Worm (Caenorhabditis elegans): Measurements from ENCODE around the gene pmt-1.

Gene pmt-1

DNA sequence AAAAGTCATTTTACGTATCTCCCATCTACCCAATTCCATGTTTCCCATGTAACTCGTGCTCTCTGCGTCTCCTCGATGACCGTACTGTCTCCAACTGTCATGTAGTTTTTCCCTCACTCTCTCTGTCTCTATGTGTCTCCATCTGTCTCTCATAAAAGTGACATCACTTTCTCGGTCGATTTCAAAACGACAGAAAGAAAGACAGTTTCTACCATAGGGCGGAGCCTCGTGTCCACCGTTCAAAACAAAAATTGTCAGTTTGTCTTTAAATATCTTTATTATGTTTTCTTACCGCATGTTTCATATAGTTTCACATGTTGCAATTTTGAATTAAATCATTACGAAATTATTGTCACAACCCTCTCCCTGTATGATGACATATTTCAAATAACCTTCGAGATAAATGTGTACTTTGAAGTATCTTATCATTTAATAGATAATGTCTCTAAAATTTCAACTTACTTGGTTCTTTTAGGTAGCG is 47.9 kb upstream of the pmt-1 start (continued):
- TF ChIP-seq nhr-90 (tag; optimal IDR thresholded peaks at IDR 0.05; ENCODE audit: poor library complexity) (peak; percentile 85), isw-1 (GFP tag; IDR thresholded peaks at IDR 0.05) (peak; percentile 36; the same call in 1 of the 2 replicates), C04F5.9 (tag; optimal IDR thresholded peaks at IDR 0.05) (peak; percentile 36), zag-1 (tag; optimal IDR thresholded peaks at IDR 0.05) (no peak), mef-2 (tag; optimal IDR thresholded peaks at IDR 0.05) (no peak), lin-15B (tag; optimal IDR thresholded peaks at IDR 0.05) (no peak), pax-3 (tag; optimal IDR thresholded peaks at IDR 0.05) (peak; percentile 56), dsc-1 (tag; optimal IDR thresholded peaks at IDR 0.05) (peak; percentile 86), unc-86 (tag; optimal IDR thresholded peaks at IDR 0.05) (peak; percentile 57), hpl-2 (GFP tag; optimal IDR thresholded peaks at IDR 0.05) (no peak), efl-3 (GFP tag; optimal IDR thresholded peaks at IDR 0.05) (no peak), C34B4.2 (tag; optimal IDR thresholded peaks at IDR 0.05) (no peak), nhr-28 (tag; optimal IDR thresholded peaks at IDR 0.05) (no peak), jun-1 (tag; optimal IDR thresholded peaks at IDR 0.05) (peak; percentile 83), lsy-2 (tag; optimal IDR thresholded peaks at IDR 0.05) (peak; percentile 75 to 87), efl-1 (optimal IDR thresholded peaks at IDR 0.05) (peak; percentile 77 to 81), efl-1 (GFP tag; optimal IDR thresholded peaks at IDR 0.05 in 1 of 2) (peak; percentile 44 to 95), nhr-237 (tag; optimal IDR thresholded peaks at IDR 0.05) (peak; percentile 75)

DNA sequence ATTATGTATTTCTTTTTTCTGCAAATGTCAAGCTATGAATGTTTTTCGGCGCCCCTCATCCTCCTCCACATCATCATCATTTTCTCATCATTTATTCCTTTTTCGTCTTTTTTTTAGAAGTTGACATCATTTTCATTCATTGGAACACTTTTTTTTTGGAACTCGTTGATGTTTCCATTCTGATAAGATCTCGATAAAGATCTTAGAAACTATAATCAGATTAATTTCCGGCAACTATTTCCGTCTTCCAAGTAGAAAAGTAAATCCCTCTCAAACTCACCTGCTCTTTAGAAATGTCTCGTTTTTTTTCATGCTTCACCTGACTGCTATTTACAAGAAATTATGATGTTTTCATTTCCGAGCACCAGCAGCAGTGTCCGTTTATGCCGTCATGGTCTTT is 46.6 kb upstream of the pmt-1 start:
- no peak for TF ChIP-seq isw-1 (GFP tag; IDR thresholded peaks at IDR 0.05)
- no peak for TF ChIP-seq unc-30 (tag; optimal IDR thresholded peaks at IDR 0.05)
- TF ChIP-seq Y116A8C.19 (tag; optimal IDR thresholded peaks at IDR 0.05; ENCODE audit: borderline replicate concordance), result no peak
- TF ChIP-seq hlh-4 (tag; optimal IDR thresholded peaks at IDR 0.05), result peak; percentile 9
- TF ChIP-seq ceh-82 (tag; optimal IDR thresholded peaks at IDR 0.05), result no peak
- TF ChIP-seq sptf-1 (tag; optimal IDR thresholded peaks at IDR 0.05), result no peak
- peak; percentile 27 for TF ChIP-seq mep-1 (tag; optimal IDR thresholded peaks at IDR 0.05)
- TF ChIP-seq ceh-63 (GFP tag; optimal IDR thresholded peaks at IDR 0.05), result no peak
- no peak for TF ChIP-seq aly-2 (tag; optimal IDR thresholded peaks at IDR 0.05)
- no peak for TF ChIP-seq rnt-1 (tag; optimal IDR thresholded peaks at IDR 0.05)
- peak; percentile 54 for TF ChIP-seq lin-14 (GFP tag; optimal IDR thresholded peaks at IDR 0.05)
- no peak for TF ChIP-seq ets-5 (GFP tag; IDR thresholded peaks at IDR 0.05)
- TF ChIP-seq hpl-2 (GFP tag; optimal IDR thresholded peaks at IDR 0.05), result no peak
- peak; percentile 84 for TF ChIP-seq fkh-8 (tag; optimal IDR thresholded peaks at IDR 0.05)
- no peak for TF ChIP-seq irx-1 (tag; optimal IDR thresholded peaks at IDR 0.05)
- TF ChIP-seq nhr-237 (tag; optimal IDR thresholded peaks at IDR 0.05), result no peak
- no peak for TF ChIP-seq F16B12.6 (tag; optimal IDR thresholded peaks at IDR 0.05)
- no peak for TF ChIP-seq nhr-90 (tag; optimal IDR thresholded peaks at IDR 0.05; ENCODE audit: poor library complexity)
- TF ChIP-seq zag-1 (tag; optimal IDR thresholded peaks at IDR 0.05), result no peak
- no peak for TF ChIP-seq snu-23 (GFP tag; optimal IDR thresholded peaks at IDR 0.05)
- TF ChIP-seq lin-35 (GFP tag; optimal IDR thresholded peaks at IDR 0.05), result no peak
- no peak for TF ChIP-seq nhr-84 (tag; optimal IDR thresholded peaks at IDR 0.05)
- no peak for TF ChIP-seq vab-15 (tag; optimal IDR thresholded peaks at IDR 0.05)
- no peak for TF ChIP-seq efl-1 (optimal IDR thresholded peaks at IDR 0.05)
- TF ChIP-seq efl-1 (GFP tag; optimal IDR thresholded peaks at IDR 0.05 in 1 of 2), result peak in 1 of 2 experiments; percentile 36
- no peak for TF ChIP-seq lin-39 (tag; optimal IDR thresholded peaks at IDR 0.05)
- TF ChIP-seq mab-9 (GFP tag; IDR thresholded peaks at IDR 0.05), result no peak
- no peak for TF ChIP-seq nhr-85 (tag)
- TF ChIP-seq lin-13 (GFP tag; optimal IDR thresholded peaks at IDR 0.05), result no peak
- TF ChIP-seq egl-13 (tag; optimal IDR thresholded peaks at IDR 0.05), result peak; percentile 39
- TF ChIP-seq nhr-20 (tag; optimal IDR thresholded peaks at IDR 0.05), result no peak
- TF ChIP-seq nhr-28 (tag; optimal IDR thresholded peaks at IDR 0.05), result no peak
- TF ChIP-seq ceh-8 (GFP tag; optimal IDR thresholded peaks at IDR 0.05), result no peak
- peak; percentile 89 for TF ChIP-seq dsc-1 (tag; optimal IDR thresholded peaks at IDR 0.05)
- TF ChIP-seq swsn-7 (tag; optimal IDR thresholded peaks at IDR 0.05), result peak; percentile 2
- TF ChIP-seq tbx-2 (tag; optimal IDR thresholded peaks at IDR 0.05), result no peak
- no peak for TF ChIP-seq nhr-12 (tag; optimal IDR thresholded peaks at IDR 0.05)
- TF ChIP-seq fkh-10 (GFP tag; optimal IDR thresholded peaks at IDR 0.05), result no peak
- no peak for TF ChIP-seq tlp-1 (tag; optimal IDR thresholded peaks at IDR 0.05)
- TF ChIP-seq C04F5.9 (tag; optimal IDR thresholded peaks at IDR 0.05), result no peak
- TF ChIP-seq ceh-88 (GFP tag; IDR thresholded peaks at IDR 0.05), result no peak
- TF ChIP-seq ztf-4 (tag; optimal IDR thresholded peaks at IDR 0.05), result peak; percentile 12
- no peak for TF ChIP-seq unc-62 (GFP tag; optimal IDR thresholded peaks at IDR 0.05)
- no peak for TF ChIP-seq grh-1 (GFP tag; IDR thresholded peaks at IDR 0.05)

Data from whole organism, L1 larva.